Worm (Caenorhabditis elegans) whole organism, mixed stage, embryonic: ENCODE results near the gene F37A8.5.

ENCODE experiments used
- blmp-1 ChIP-seq: fragments of 150-350 bp; optimal IDR thresholded peaks from 2 replicates; lab custom pipeline; 2014; ENCODE audit warnings: missing biosample characterization, missing genetic modification characterization
- ces-1 ChIP-seq: fragments of 150-350 bp; optimal IDR thresholded peaks from 2 replicates; lab custom pipeline; 2014; ENCODE audit warnings: missing biosample characterization, missing genetic modification reagents, missing genetic modification characterization
- elt-3 ChIP-seq: fragments of 150-350 bp; optimal IDR thresholded peaks from 2 replicates; lab custom pipeline; 2014; ENCODE audit warnings: missing biosample characterization, missing genetic modification characterization
- lin-13 ChIP-seq: fragments of 150-350 bp; optimal IDR thresholded peaks from 2 replicates; lab custom pipeline; 2014; ENCODE audit warnings: missing biosample characterization, missing genetic modification characterization
- mab-5 ChIP-seq: fragments of 150-350 bp; optimal IDR thresholded peaks from 2 replicates; lab custom pipeline; 2014; ENCODE audit warnings: missing biosample characterization, missing genetic modification characterization
- mep-1 ChIP-seq: fragments of 150-350 bp; optimal IDR thresholded peaks from 2 replicates; lab custom pipeline; 2017; ENCODE audit warnings: missing biosample characterization, missing genetic modification reagents, missing genetic modification characterization, inconsistent platforms
- nhr-12 ChIP-seq: fragments of 150-350 bp; optimal IDR thresholded peaks from 2 replicates; lab custom pipeline; 2014; ENCODE audit warnings: missing biosample characterization, missing genetic modification characterization
- nhr-237 ChIP-seq: fragments of 150-350 bp; optimal IDR thresholded peaks from 2 replicates; lab custom pipeline; 2014; ENCODE audit warnings: missing biosample characterization, missing genetic modification characterization
- nhr-28 ChIP-seq: fragments of 150-350 bp; optimal IDR thresholded peaks from 2 replicates; lab custom pipeline; 2014; ENCODE audit warnings: missing biosample characterization, missing genetic modification characterization
- sem-2 ChIP-seq: fragments of 200-800 bp; sonication (Bioruptor generic); optimal IDR thresholded peaks from 2 replicates; lab custom pipeline; 2018; ENCODE audit warnings: mild to moderate bottlenecking, missing genetic modification characterization, missing compliant biosample characterization
- unc-39 ChIP-seq: fragments of 150-350 bp; optimal IDR thresholded peaks from 2 replicates; lab custom pipeline; 2014; ENCODE audit warnings: missing biosample characterization, missing genetic modification characterization
- unc-62 ChIP-seq: fragments of 150-350 bp; optimal IDR thresholded peaks from 2 replicates; lab custom pipeline; 2014; ENCODE audit warnings: missing biosample characterization, missing genetic modification reagents, missing genetic modification characterization
- zip-8 ChIP-seq: fragments of 150-350 bp; optimal IDR thresholded peaks from 2 replicates; lab custom pipeline; 2014; ENCODE audit warnings: missing biosample characterization, missing genetic modification characterization
- ztf-11 ChIP-seq: fragments of 150-350 bp; optimal IDR thresholded peaks from 2 replicates; lab custom pipeline; 2014; ENCODE audit warnings: missing biosample characterization, missing genetic modification characterization

- TF ChIP-seq lin-13: no peak
- TF ChIP-seq nhr-237 (tag; lab: Kevin White, UChicago): no peak
- no peak for TF ChIP-seq nhr-28 (tag; lab: Kevin White, UChicago)
- no peak for TF ChIP-seq ztf-11 (tag; lab: Kevin White, UChicago)
- no peak for TF ChIP-seq zip-8 (tag; lab: Kevin White, UChicago)
- no peak for TF ChIP-seq mep-1
- TF ChIP-seq mab-5: no peak
- no peak for TF ChIP-seq unc-39 (tag; lab: Kevin White, UChicago)
- peak; percentile 48 for TF ChIP-seq unc-62
- TF ChIP-seq blmp-1 (tag; lab: Kevin White, UChicago): no peak
- TF ChIP-seq sem-2 (GFP tag; lab: Kevin White, UChicago): no peak
- TF ChIP-seq nhr-12 (tag; lab: Kevin White, UChicago): no peak
- no peak for TF ChIP-seq elt-3 (tag; lab: Kevin White, UChicago)
- TF ChIP-seq ces-1 (GFP tag; lab: Kevin White, UChicago): no peak
These were observed 29.0 kb upstream of the F37A8.5 start for ce11 chrIII:3927450-3927849.
